Worm (Caenorhabditis elegans) whole organism, mixed stage, embryonic: Measurements from ENCODE around the gene dgn-2.

ENCODE experiments used
- ceh-39 ChIP-seq: fragments of 150-350 bp; optimal IDR thresholded peaks from 2 replicates; lab custom pipeline; 2014; ENCODE audit warnings: missing biosample characterization, missing genetic modification characterization
- ceh-43 ChIP-seq: fragments of 200-800 bp; sonication (Bioruptor generic); optimal IDR thresholded peaks from 2 replicates; lab custom pipeline; 2018; ENCODE audit warnings: mild to moderate bottlenecking, missing genetic modification characterization, moderate library complexity, missing compliant biosample characterization
- ceh-83 ChIP-seq: fragments of 200-800 bp; sonication (Bioruptor generic); optimal IDR thresholded peaks from 2 replicates; lab custom pipeline; 2018; ENCODE audit warnings: mild to moderate bottlenecking, missing genetic modification characterization, missing compliant biosample characterization
- ces-1 ChIP-seq: fragments of 150-350 bp; optimal IDR thresholded peaks from 2 replicates; lab custom pipeline; 2014; ENCODE audit warnings: missing biosample characterization, missing genetic modification reagents, missing genetic modification characterization
- cnd-1 ChIP-seq: fragments of 200-800 bp; sonication (Bioruptor generic); optimal IDR thresholded peaks from 2 replicates; lab custom pipeline; 2018; ENCODE audit warnings: mild to moderate bottlenecking, missing genetic modification characterization, missing compliant biosample characterization
- drap-1 ChIP-seq: fragments of 200-800 bp; sonication (Bioruptor generic); optimal IDR thresholded peaks from 3 replicates; lab custom pipeline; 2018; ENCODE audit warnings: mild to moderate bottlenecking, missing genetic modification characterization, missing compliant biosample characterization
- elt-1 ChIP-seq: sonication (generic microtip); optimal IDR thresholded peaks from 2 replicates; lab custom pipeline; 2017; ENCODE audit warnings: missing genetic modification characterization, mild to moderate bottlenecking, missing compliant biosample characterization, antibody characterized with exemption, moderate library complexity, borderline replicate concordance; ENCODE audit not compliant: insufficient read depth
- elt-3 ChIP-seq: fragments of 150-350 bp; optimal IDR thresholded peaks from 2 replicates; lab custom pipeline; 2014; ENCODE audit warnings: missing biosample characterization, missing genetic modification characterization
- flh-1 ChIP-seq: fragments of 200-800 bp; sonication (Bioruptor generic); optimal IDR thresholded peaks from 2 replicates; lab custom pipeline; 2018; ENCODE audit warnings: mild to moderate bottlenecking, missing genetic modification characterization, moderate library complexity, missing compliant biosample characterization
- ham-2 ChIP-seq: fragments of 200-800 bp; sonication (Bioruptor generic); optimal IDR thresholded peaks from 2 replicates; lab custom pipeline; 2018; ENCODE audit warnings: mild to moderate bottlenecking, missing genetic modification characterization, missing compliant biosample characterization
- hlh-1 ChIP-seq: fragments of 150-350 bp; optimal IDR thresholded peaks from 2 replicates; lab custom pipeline; 2014; ENCODE audit warnings: missing biosample characterization, missing genetic modification reagents, missing genetic modification characterization
- lin-13 ChIP-seq: fragments of 150-350 bp; optimal IDR thresholded peaks from 2 replicates; lab custom pipeline; 2014; ENCODE audit warnings: missing biosample characterization, missing genetic modification characterization
- lin-32 ChIP-seq: fragments of 200-800 bp; sonication (Bioruptor generic); optimal IDR thresholded peaks from 2 replicates; lab custom pipeline; 2018; ENCODE audit warnings: mild to moderate bottlenecking, missing genetic modification characterization, missing compliant biosample characterization
- lsy-2 ChIP-seq: fragments of 150-350 bp; optimal IDR thresholded peaks from 2 replicates; lab custom pipeline; 2014; ENCODE audit warnings: missing biosample characterization, missing genetic modification characterization
- mab-5 ChIP-seq: fragments of 150-350 bp; optimal IDR thresholded peaks from 2 replicates; lab custom pipeline; 2014; ENCODE audit warnings: missing biosample characterization, missing genetic modification characterization
- mep-1 ChIP-seq: fragments of 150-350 bp; optimal IDR thresholded peaks from 2 replicates; lab custom pipeline; 2017; ENCODE audit warnings: missing biosample characterization, missing genetic modification reagents, missing genetic modification characterization, inconsistent platforms
- nhr-12 ChIP-seq: fragments of 150-350 bp; optimal IDR thresholded peaks from 2 replicates; lab custom pipeline; 2014; ENCODE audit warnings: missing biosample characterization, missing genetic modification characterization
- nhr-2 ChIP-seq: fragments of 150-350 bp; optimal IDR thresholded peaks from 2 replicates; lab custom pipeline; 2014; ENCODE audit warnings: missing biosample characterization, missing genetic modification characterization
- nhr-237 ChIP-seq: fragments of 150-350 bp; optimal IDR thresholded peaks from 2 replicates; lab custom pipeline; 2014; ENCODE audit warnings: missing biosample characterization, missing genetic modification characterization
- nhr-28 ChIP-seq: fragments of 150-350 bp; optimal IDR thresholded peaks from 2 replicates; lab custom pipeline; 2014; ENCODE audit warnings: missing biosample characterization, missing genetic modification characterization
- nhr-76 ChIP-seq: sonication (generic microtip); optimal IDR thresholded peaks from 2 replicates; lab custom pipeline; 2017; ENCODE audit warnings: missing biosample characterization, missing genetic modification characterization
- pha-4 ChIP-seq: fragments of 150-350 bp; optimal IDR thresholded peaks from 2 replicates; lab custom pipeline; 2018; ENCODE audit warnings: missing biosample characterization, missing genetic modification reagents, missing genetic modification characterization
- sem-2 ChIP-seq: fragments of 200-800 bp; sonication (Bioruptor generic); optimal IDR thresholded peaks from 2 replicates; lab custom pipeline; 2018; ENCODE audit warnings: mild to moderate bottlenecking, missing genetic modification characterization, missing compliant biosample characterization
- snpc-4 ChIP-seq: fragments of 150-350 bp; optimal IDR thresholded peaks from 2 replicates; lab custom pipeline; 2014; ENCODE audit warnings: missing biosample characterization, missing genetic modification characterization
- sptf-1 ChIP-seq: sonication (generic microtip); optimal IDR thresholded peaks from 2 replicates; lab custom pipeline; 2017; ENCODE audit warnings: mild to moderate bottlenecking, missing genetic modification characterization, moderate library complexity, missing compliant biosample characterization
- unc-120 ChIP-seq: sonication (generic microtip); optimal IDR thresholded peaks from 2 replicates; lab custom pipeline; 2017; ENCODE audit warnings: missing genetic modification characterization, missing compliant biosample characterization; ENCODE audit not compliant: poor library complexity, severe bottlenecking
- unc-39 ChIP-seq: fragments of 150-350 bp; optimal IDR thresholded peaks from 2 replicates; lab custom pipeline; 2014; ENCODE audit warnings: missing biosample characterization, missing genetic modification characterization
- unc-62 ChIP-seq: fragments of 150-350 bp; optimal IDR thresholded peaks from 2 replicates; lab custom pipeline; 2014; ENCODE audit warnings: missing biosample characterization, missing genetic modification reagents, missing genetic modification characterization
- zip-8 ChIP-seq: fragments of 150-350 bp; optimal IDR thresholded peaks from 2 replicates; lab custom pipeline; 2014; ENCODE audit warnings: missing biosample characterization, missing genetic modification characterization
- ztf-11 ChIP-seq: fragments of 150-350 bp; optimal IDR thresholded peaks from 2 replicates; lab custom pipeline; 2014; ENCODE audit warnings: missing biosample characterization, missing genetic modification characterization

dgn-2 gene

DNA sequence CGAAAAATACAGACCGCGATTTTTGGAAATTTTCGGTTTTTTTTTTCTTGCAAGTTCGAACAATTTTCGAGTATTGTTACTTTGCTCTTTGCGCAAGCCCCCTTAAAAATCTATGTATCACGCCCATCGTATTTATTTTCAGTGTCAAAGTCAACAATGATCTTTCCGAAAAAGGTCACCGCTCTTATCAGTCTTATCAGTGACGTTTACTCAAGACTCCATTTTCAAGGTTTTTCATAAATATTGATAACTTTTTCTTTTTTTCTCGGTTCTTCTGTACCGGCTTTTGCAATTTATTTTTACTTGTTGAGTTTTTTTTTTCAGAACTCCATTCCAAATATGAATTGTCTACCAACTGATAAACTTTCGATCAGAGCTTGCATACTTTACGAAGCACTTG is 4.4 kb upstream of the dgn-2 start, which contains the start of gene fbxa-190:
Gene fbxa-190, plus strand, starts transcription at position 325 of the 400 bp plus-strand sequence.
- no peak for TF ChIP-seq hlh-1 (tag; lab: Kevin White, UChicago)
- no peak for TF ChIP-seq mep-1 (tag; lab: Kevin White, UChicago)
- no peak for TF ChIP-seq lsy-2
- TF ChIP-seq nhr-12 (tag; lab: Kevin White, UChicago) = no peak
- no peak for TF ChIP-seq ceh-39
- TF ChIP-seq lin-32 (GFP tag; lab: Kevin White, UChicago) = no peak
- TF ChIP-seq mab-5 (tag; lab: Kevin White, UChicago) = no peak
- TF ChIP-seq, all 35 proteins: peak for 0

DNA sequence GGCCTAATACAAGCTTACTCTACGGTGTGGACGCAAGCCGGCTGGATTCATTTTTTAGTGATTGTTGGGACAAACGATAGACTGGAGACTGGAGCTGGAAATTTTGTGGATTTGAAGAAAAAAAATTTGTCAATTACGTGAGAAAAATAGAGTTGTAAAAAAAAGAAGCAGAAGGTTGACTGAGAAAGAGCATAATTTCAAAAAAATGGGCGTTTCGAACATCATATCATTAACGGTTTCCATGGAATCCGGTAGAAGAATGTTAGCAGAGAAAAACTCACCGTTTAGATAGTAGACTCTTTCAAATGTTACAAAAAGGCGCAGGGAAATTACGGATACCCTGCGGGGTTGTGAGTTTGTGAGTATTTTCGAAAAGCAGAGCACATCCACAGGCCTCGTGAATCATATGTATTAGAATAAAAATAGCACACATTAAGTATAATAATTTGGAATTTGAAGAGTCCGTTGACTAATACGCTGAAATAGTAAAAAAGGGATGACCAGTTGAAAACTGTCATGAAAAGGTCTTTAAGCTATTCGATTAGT is 3.5 kb upstream of the dgn-2 start, which contains the start of gene F56C3.7:
Gene F56C3.7, minus strand, starts transcription at position 51 of the 546 bp plus-strand sequence.
- no peak for TF ChIP-seq cnd-1 (tag; lab: Kevin White, UChicago)
- TF ChIP-seq nhr-28 (tag; lab: Kevin White, UChicago) = no peak
- no peak for TF ChIP-seq drap-1 (GFP tag; lab: Kevin White, UChicago)
- no peak for TF ChIP-seq nhr-237 (tag; lab: Kevin White, UChicago)
- TF ChIP-seq unc-62 (GFP tag; lab: Kevin White, UChicago) = no peak
- no peak for TF ChIP-seq snpc-4 (tag; lab: Kevin White, UChicago)
- no peak for TF ChIP-seq pha-4
- TF ChIP-seq sem-2 (GFP tag; lab: Kevin White, UChicago) = no peak
- TF ChIP-seq lsy-2 = no peak
- no peak for TF ChIP-seq sptf-1 (tag; lab: Kevin White, UChicago)
- no peak for TF ChIP-seq lin-13 (tag; lab: Kevin White, UChicago)
- TF ChIP-seq elt-1 = no peak
- no peak for TF ChIP-seq ces-1 (GFP tag; lab: Kevin White, UChicago)
- TF ChIP-seq ztf-11 (tag; lab: Kevin White, UChicago) = no peak
- no peak for TF ChIP-seq lin-32 (GFP tag; lab: Kevin White, UChicago)
- no peak for TF ChIP-seq zip-8
- TF ChIP-seq flh-1 (GFP tag; lab: Kevin White, UChicago) = no peak
- TF ChIP-seq mep-1 (tag; lab: Kevin White, UChicago) = no peak
- TF ChIP-seq, all 35 proteins: peak for 0

DNA sequence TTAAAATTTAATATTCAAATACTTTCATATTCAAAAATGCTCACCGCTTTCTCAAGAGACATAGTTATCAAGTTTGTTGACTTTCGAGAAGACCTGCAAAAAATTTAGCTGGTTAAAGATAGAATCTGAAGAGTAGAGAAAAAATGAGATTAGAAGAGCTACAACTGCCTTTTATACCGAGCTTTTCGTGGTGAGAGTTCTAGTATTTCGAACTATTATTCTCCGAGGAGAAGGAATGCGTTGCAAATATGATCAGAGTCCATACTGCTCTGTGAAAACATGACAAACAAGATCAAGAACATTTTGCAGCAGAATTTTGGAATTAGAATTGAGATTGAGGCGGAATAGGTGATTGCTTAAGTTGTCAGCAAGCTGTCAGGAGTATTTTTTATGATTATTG is 6.7 kb downstream of the dgn-2 start, which contains the start of gene F56C3.4:
Gene F56C3.4, minus strand, starts transcription at position 101 of the 400 bp plus-strand sequence.
- TF ChIP-seq nhr-12 (tag; lab: Kevin White, UChicago) (no peak), ceh-43 (GFP tag; lab: Kevin White, UChicago) (no peak), elt-1 (no peak), flh-1 (GFP tag; lab: Kevin White, UChicago) (no peak), nhr-28 (tag; lab: Kevin White, UChicago) (no peak), unc-62 (GFP tag; lab: Kevin White, UChicago) (no peak), drap-1 (GFP tag; lab: Kevin White, UChicago) (no peak), unc-39 (no peak), cnd-1 (tag; lab: Kevin White, UChicago) (no peak), ceh-83 (GFP tag; lab: Kevin White, UChicago) (no peak), zip-8 (no peak)

DNA sequence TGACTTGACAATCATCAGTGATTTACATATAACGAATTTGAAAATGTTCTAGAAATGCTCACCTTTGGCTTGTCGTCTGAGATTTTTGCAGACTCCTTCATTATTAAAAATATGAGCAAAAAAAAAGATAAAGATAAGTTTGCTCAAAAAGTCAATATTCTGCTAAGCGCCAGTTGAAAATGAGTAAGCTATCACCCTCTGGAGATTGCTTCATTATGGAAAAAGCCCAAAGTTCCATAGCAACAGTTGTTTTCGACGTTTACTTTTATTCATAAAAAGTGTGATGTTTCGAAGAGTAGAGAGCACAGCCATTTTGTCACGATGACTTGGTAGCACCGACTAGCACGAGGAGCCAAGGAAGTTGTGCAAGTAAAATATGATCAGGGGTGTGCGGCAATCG is 9.0 kb downstream of the dgn-2 start, which contains the start of gene F56C3.3:
Gene F56C3.3, minus strand, starts transcription at position 101 of the 400 bp plus-strand sequence.
- TF ChIP-seq lin-13 (tag; lab: Kevin White, UChicago) = no peak
- TF ChIP-seq nhr-237 (tag; lab: Kevin White, UChicago) = no peak
- no peak for TF ChIP-seq sem-2 (GFP tag; lab: Kevin White, UChicago)
- no peak for TF ChIP-seq ham-2
- no peak for TF ChIP-seq ceh-83 (GFP tag; lab: Kevin White, UChicago)
- TF ChIP-seq unc-120 (tag; lab: Kevin White, UChicago) = no peak
- TF ChIP-seq lsy-2 = no peak
- TF ChIP-seq elt-1 = no peak
- no peak for TF ChIP-seq snpc-4 (tag; lab: Kevin White, UChicago)

DNA sequence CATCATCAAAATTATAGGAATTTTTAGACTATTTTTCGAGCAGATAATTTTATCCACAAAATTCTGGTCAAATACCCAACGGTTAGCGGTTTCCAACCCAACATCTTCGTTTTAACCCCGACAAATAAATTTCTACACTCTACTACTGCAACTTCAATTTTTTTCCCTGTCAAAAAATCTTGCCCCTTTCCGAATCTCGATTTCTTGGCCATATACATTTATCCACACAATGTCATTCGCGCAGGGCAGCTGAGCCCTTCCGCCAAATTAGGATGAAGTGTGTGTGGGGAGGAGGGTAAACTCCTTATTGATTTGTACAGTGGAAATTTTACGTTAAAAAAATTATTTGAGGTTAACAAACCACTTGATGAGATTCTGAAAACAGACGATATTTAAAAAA is 22.5 kb downstream of the dgn-2 start:
- peak; percentile 67 for TF ChIP-seq unc-62 (GFP tag; lab: Kevin White, UChicago)
- peak; percentile 83 for TF ChIP-seq pha-4
- peak; percentile 65 for TF ChIP-seq elt-3 (tag; lab: Kevin White, UChicago)
- peak; percentile 79 for TF ChIP-seq lin-13 (tag; lab: Kevin White, UChicago)
- no peak for TF ChIP-seq unc-39
- TF ChIP-seq hlh-1 (tag; lab: Kevin White, UChicago) = peak; percentile 48
- TF ChIP-seq drap-1 (GFP tag; lab: Kevin White, UChicago) = peak; percentile 85
- no peak for TF ChIP-seq ceh-83 (GFP tag; lab: Kevin White, UChicago)
- TF ChIP-seq mab-5 (tag; lab: Kevin White, UChicago) = peak; percentile 44
- TF ChIP-seq lsy-2 = peak; percentile 76
- TF ChIP-seq nhr-237 (tag; lab: Kevin White, UChicago) = peak; percentile 98
- peak; percentile 73 for TF ChIP-seq nhr-12 (tag; lab: Kevin White, UChicago)
- peak; percentile 50 for TF ChIP-seq nhr-76
- TF ChIP-seq ceh-39 = peak; percentile 77
- TF ChIP-seq nhr-2 (tag; lab: Kevin White, UChicago) = peak; percentile 27
- TF ChIP-seq mep-1 (tag; lab: Kevin White, UChicago) = peak; percentile 88
- TF ChIP-seq ces-1 (GFP tag; lab: Kevin White, UChicago) = peak; percentile 93
- no peak for TF ChIP-seq zip-8
- no peak for TF ChIP-seq nhr-28 (tag; lab: Kevin White, UChicago)
- peak; percentile 67 for TF ChIP-seq cnd-1 (tag; lab: Kevin White, UChicago)
- TF ChIP-seq unc-120 (tag; lab: Kevin White, UChicago) = peak; percentile 51
- TF ChIP-seq sem-2 (GFP tag; lab: Kevin White, UChicago) = no peak
- peak; percentile 68 for TF ChIP-seq ztf-11 (tag; lab: Kevin White, UChicago)
- TF ChIP-seq sptf-1 (tag; lab: Kevin White, UChicago) = peak; percentile 74
- TF ChIP-seq, all 35 proteins: peak for 19
